Worm (Caenorhabditis elegans) whole organism, late embryonic: ENCODE measurements around the gene C45G9.4.

Source experiments
- C08G9.2 ChIP-seq: sonication (generic microtip); optimal IDR thresholded peaks from 2 replicates; lab custom pipeline; 2016; ENCODE audit warnings: mild to moderate bottlenecking, missing genetic modification characterization, moderate library complexity, missing compliant biosample characterization
- C38D4.7 ChIP-seq: fragments of 200-800 bp; sonication (Bioruptor generic); optimal IDR thresholded peaks from 2 replicates; lab custom pipeline; 2018; ENCODE audit warnings: mild to moderate bottlenecking, missing genetic modification characterization, moderate library complexity, missing compliant biosample characterization
- K02D7.2 ChIP-seq: sonication (generic microtip); optimal IDR thresholded peaks from 2 replicates; lab custom pipeline; 2017; ENCODE audit warnings: mild to moderate bottlenecking, missing genetic modification characterization, missing compliant biosample characterization
- T23F11.4 ChIP-seq: fragments of 200-800 bp; sonication (Bioruptor generic); optimal IDR thresholded peaks from 2 replicates; lab custom pipeline; 2018; ENCODE audit warnings: mild to moderate bottlenecking, missing genetic modification characterization, missing compliant biosample characterization
- ahr-1 ChIP-seq: sonication (generic microtip); optimal IDR thresholded peaks from 2 replicates; lab custom pipeline; 2016; ENCODE audit warnings: missing genetic modification characterization, missing compliant biosample characterization
- ama-1 ChIP-seq: fragments of 150-350 bp; optimal IDR thresholded peaks from 2 replicates; lab custom pipeline; 2014
- ceh-18 ChIP-seq: sonication (generic microtip); optimal IDR thresholded peaks from 2 replicates; lab custom pipeline; 2016; ENCODE audit warnings: missing genetic modification characterization, missing compliant biosample characterization
- ceh-19 ChIP-seq: fragments of 200-800 bp; sonication (Bioruptor generic); optimal IDR thresholded peaks from 2 replicates; lab custom pipeline; 2018; ENCODE audit warnings: mild to moderate bottlenecking, missing genetic modification characterization, missing compliant biosample characterization
- ceh-2 ChIP-seq: sonication (generic microtip); optimal IDR thresholded peaks from 2 replicates; lab custom pipeline; 2016; ENCODE audit warnings: missing genotype, missing genetic modification characterization, missing compliant biosample characterization
- ceh-22 ChIP-seq: sonication (generic microtip); optimal IDR thresholded peaks from 2 replicates; lab custom pipeline; 2017; ENCODE audit warnings: missing biosample characterization, missing genetic modification characterization
- ceh-30 ChIP-seq: fragments of 150-350 bp; optimal IDR thresholded peaks from 2 replicates; lab custom pipeline; 2014; ENCODE audit warnings: missing biosample characterization, missing genetic modification characterization
- ceh-34 ChIP-seq: sonication (generic microtip); optimal IDR thresholded peaks from 2 replicates; lab custom pipeline; 2016; ENCODE audit warnings: mild to moderate bottlenecking, missing genetic modification characterization, missing compliant biosample characterization
- ceh-48 ChIP-seq: sonication (generic microtip); optimal IDR thresholded peaks from 2 replicates; lab custom pipeline; 2016; ENCODE audit warnings: missing genetic modification characterization, inconsistent platforms, missing compliant biosample characterization
- ceh-9 ChIP-seq: sonication (generic microtip); optimal IDR thresholded peaks from 2 replicates; lab custom pipeline; 2016; ENCODE audit warnings: mild to moderate bottlenecking, missing genetic modification characterization, inconsistent platforms, missing compliant biosample characterization
- dmd-4 ChIP-seq: sonication (generic microtip); optimal IDR thresholded peaks from 2 replicates; lab custom pipeline; 2016; ENCODE audit warnings: borderline replicate concordance, missing genetic modification characterization, missing compliant biosample characterization
- dve-1 ChIP-seq: sonication (generic microtip); optimal IDR thresholded peaks from 2 replicates; lab custom pipeline; 2017; ENCODE audit warnings: antibody characterized with exemption, mild to moderate bottlenecking, missing genetic modification characterization, missing compliant biosample characterization
- elt-2 ChIP-seq: sonication (generic microtip); optimal IDR thresholded peaks from 2 replicates; lab custom pipeline; 2016; ENCODE audit warnings: missing genetic modification reagents, missing genetic modification characterization, missing compliant biosample characterization
- elt-4 ChIP-seq: sonication (generic microtip); optimal IDR thresholded peaks from 2 replicates; lab custom pipeline; 2016; ENCODE audit warnings: missing genetic modification characterization, missing compliant biosample characterization
- eyg-1 ChIP-seq: sonication (generic microtip); optimal IDR thresholded peaks from 2 replicates; lab custom pipeline; 2016; ENCODE audit warnings: missing genotype, missing genetic modification characterization, missing compliant biosample characterization
- fkh-10 ChIP-seq: fragments of 150-350 bp; optimal IDR thresholded peaks from 2 replicates; lab custom pipeline; 2014; ENCODE audit warnings: missing biosample characterization, missing genetic modification reagents, missing genetic modification characterization
- gmeb-2 ChIP-seq: sonication (generic microtip); optimal IDR thresholded peaks from 2 replicates; lab custom pipeline; 2016; ENCODE audit warnings: missing genetic modification characterization, inconsistent platforms, missing compliant biosample characterization
- hlh-13 ChIP-seq: fragments of 200-800 bp; sonication (Bioruptor generic); optimal IDR thresholded peaks from 2 replicates; lab custom pipeline; 2018; ENCODE audit warnings: mild to moderate bottlenecking, missing genetic modification characterization, missing compliant biosample characterization
- hlh-30 ChIP-seq: sonication (generic microtip); optimal IDR thresholded peaks from 2 replicates; lab custom pipeline; 2017; ENCODE audit warnings: antibody characterized with exemption, missing genetic modification characterization, missing compliant biosample characterization; ENCODE audit not compliant: insufficient read depth
- hlh-6 ChIP-seq: sonication (generic microtip); optimal IDR thresholded peaks from 2 replicates; lab custom pipeline; 2016; ENCODE audit warnings: missing genotype, missing genetic modification characterization, missing compliant biosample characterization
- hlh-8 ChIP-seq: sonication (generic microtip); optimal IDR thresholded peaks from 2 replicates; lab custom pipeline; 2016; ENCODE audit warnings: missing genotype, missing genetic modification characterization, missing compliant biosample characterization
- lim-6 ChIP-seq: sonication (generic microtip); optimal IDR thresholded peaks from 2 replicates; lab custom pipeline; 2016; ENCODE audit warnings: missing genetic modification characterization, missing compliant biosample characterization
- lin-11 ChIP-seq: fragments of 200-800 bp; sonication (Bioruptor generic); optimal IDR thresholded peaks from 2 replicates; lab custom pipeline; 2018; ENCODE audit warnings: mild to moderate bottlenecking, missing genetic modification characterization, missing compliant biosample characterization
- madf-2 ChIP-seq: sonication (generic microtip); optimal IDR thresholded peaks from 2 replicates; lab custom pipeline; 2017; ENCODE audit warnings: missing genetic modification characterization, missing compliant biosample characterization
- mec-3 ChIP-seq: sonication (generic microtip); optimal IDR thresholded peaks from 2 replicates; lab custom pipeline; 2016; ENCODE audit warnings: borderline replicate concordance, missing genetic modification characterization, missing compliant biosample characterization
- nhr-11 ChIP-seq: fragments of 150-350 bp; optimal IDR thresholded peaks from 2 replicates; lab custom pipeline; 2014; ENCODE audit warnings: missing biosample characterization, missing genetic modification characterization
- nhr-232 ChIP-seq: sonication (generic microtip); optimal IDR thresholded peaks from 2 replicates; lab custom pipeline; 2016; ENCODE audit warnings: missing genetic modification characterization, missing compliant biosample characterization
- npax-4 ChIP-seq: sonication (generic microtip); optimal IDR thresholded peaks from 2 replicates; lab custom pipeline; 2016; ENCODE audit warnings: missing genetic modification characterization, missing compliant biosample characterization
- pax-1 ChIP-seq: fragments of 150-350 bp; optimal IDR thresholded peaks from 2 replicates; lab custom pipeline; 2014; ENCODE audit warnings: missing biosample characterization, missing genetic modification characterization
- pha-2 ChIP-seq: sonication (generic microtip); optimal IDR thresholded peaks from 2 replicates; lab custom pipeline; 2017; ENCODE audit warnings: mild to moderate bottlenecking, missing genetic modification characterization, missing compliant biosample characterization
- pqm-1 ChIP-seq: sonication (generic microtip); optimal IDR thresholded peaks from 2 replicates; lab custom pipeline; 2016; ENCODE audit warnings: missing genetic modification characterization, missing compliant biosample characterization
- pros-1 ChIP-seq: fragments of 150-350 bp; optimal IDR thresholded peaks from 2 replicates; lab custom pipeline; 2014; ENCODE audit warnings: missing biosample characterization, missing genetic modification reagents, missing genetic modification characterization
- ref-2 ChIP-seq: sonication (generic microtip); optimal IDR thresholded peaks from 2 replicates; lab custom pipeline; 2016; ENCODE audit warnings: missing genetic modification characterization, missing compliant biosample characterization
- sox-2 ChIP-seq: fragments of 200-800 bp; sonication (Bioruptor generic); IDR thresholded peaks from 2 replicates; pipeline ENCODE4 v1.3.6; 2022; ENCODE audit warnings: missing genetic modification reagents, missing genetic modification characterization, missing compliant biosample characterization
- tbx-7 ChIP-seq: sonication (generic microtip); optimal IDR thresholded peaks from 2 replicates; lab custom pipeline; 2016; ENCODE audit warnings: missing genotype, missing genetic modification characterization, missing compliant biosample characterization
- ttx-3 ChIP-seq: sonication (generic microtip); optimal IDR thresholded peaks from 2 replicates; lab custom pipeline; 2016; ENCODE audit warnings: missing genetic modification reagents, missing genetic modification characterization, missing compliant biosample characterization
- unc-3 ChIP-seq, 2 experiments: fragments of 200-800 bp in 1 of 2; sonication (Bioruptor generic) in 1 of 2; sonication (generic microtip) in 1 of 2; conservative IDR thresholded peaks in 1 of 2; optimal IDR thresholded peaks in 1 of 2; 2 replicates each; pipeline versions ENCODE4 v1.3.6 to Lab custom; 2016 to 2022; ENCODE audit warnings: missing compliant biosample characterization in 2 of 2, missing genetic modification characterization in 2 of 2, missing genetic modification reagents in 1 of 2
- unc-42 ChIP-seq: sonication (generic microtip); optimal IDR thresholded peaks from 2 replicates; lab custom pipeline; 2016; ENCODE audit warnings: missing genotype, missing genetic modification characterization, missing compliant biosample characterization
- ztf-16 ChIP-seq: sonication (generic microtip); optimal IDR thresholded peaks from 2 replicates; lab custom pipeline; 2017; ENCODE audit warnings: missing genetic modification characterization, missing compliant biosample characterization

The C45G9.4 gene

DNA sequence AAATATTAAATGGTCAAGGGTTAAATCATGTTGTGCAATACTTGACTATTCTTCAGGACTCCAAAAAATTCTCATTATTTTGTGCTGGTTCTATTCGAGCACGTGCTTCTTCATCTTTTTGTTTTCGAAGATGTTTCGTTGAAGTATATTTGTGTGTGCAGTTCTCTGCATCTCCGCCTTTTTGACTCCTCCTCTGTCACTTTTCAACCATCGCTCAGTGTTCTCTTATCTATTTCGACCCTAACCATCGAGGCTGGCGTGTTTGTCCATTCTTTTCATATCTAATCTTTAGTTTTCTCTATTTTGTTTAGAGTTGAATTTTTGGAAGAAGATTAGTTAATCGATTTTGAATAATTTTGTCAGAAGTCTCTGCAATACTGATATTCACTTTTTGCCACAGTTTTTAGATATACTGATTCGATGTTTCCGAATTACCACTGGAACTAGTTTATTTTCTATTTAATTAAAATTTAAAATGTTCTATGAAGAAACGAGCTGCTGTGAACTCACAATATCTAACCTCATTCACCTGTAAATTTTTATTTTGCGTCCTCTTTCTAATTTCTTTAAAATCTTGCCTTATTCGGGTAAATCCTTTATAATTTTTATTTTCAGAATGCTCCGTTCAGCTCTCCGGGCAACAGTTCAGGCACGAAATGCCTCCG, 14.8 kb downstream of the C45G9.4 start, which contains the start of gene alh-1:
Gene alh-1, plus strand, starts transcription at position 615 of the 665 bp plus-strand sequence.
- TF ChIP-seq pha-2 (tag; lab: Kevin White, UChicago) = no peak
- TF ChIP-seq ttx-3 (tag; lab: Kevin White, UChicago) = no peak
- TF ChIP-seq elt-2 = peak; percentile 61
- TF ChIP-seq hlh-30 (tag; lab: Kevin White, UChicago) = no peak
- no peak for TF ChIP-seq ceh-30
- no peak for TF ChIP-seq ahr-1 (tag; lab: Kevin White, UChicago)

DNA sequence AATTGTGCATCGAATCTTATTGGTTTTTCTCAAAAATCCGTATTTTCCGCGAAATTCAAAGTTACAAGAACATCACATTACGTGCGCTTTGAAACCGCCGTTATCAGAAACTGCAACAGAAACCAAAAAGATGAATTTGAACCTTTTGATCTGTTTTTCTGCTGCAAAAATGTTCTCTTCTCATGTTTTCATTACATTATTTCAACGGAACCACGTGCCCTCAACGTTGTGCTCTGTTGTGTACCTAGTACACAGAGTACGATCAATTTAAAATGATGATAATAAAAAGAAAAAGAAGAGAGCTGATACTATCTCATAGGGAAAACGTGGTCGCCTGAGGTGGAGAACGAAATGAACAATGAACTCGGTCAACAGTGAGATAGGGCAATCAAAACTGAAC, 15.6 kb downstream of the C45G9.4 start:
- no peak for TF ChIP-seq hlh-13 (GFP tag; lab: Kevin White, UChicago)
- TF ChIP-seq elt-2 = peak; percentile 15
- TF ChIP-seq ama-1 = no peak
- TF ChIP-seq ztf-16 (tag; lab: Kevin White, UChicago) = no peak
- no peak for TF ChIP-seq ttx-3 (tag; lab: Kevin White, UChicago)

DNA sequence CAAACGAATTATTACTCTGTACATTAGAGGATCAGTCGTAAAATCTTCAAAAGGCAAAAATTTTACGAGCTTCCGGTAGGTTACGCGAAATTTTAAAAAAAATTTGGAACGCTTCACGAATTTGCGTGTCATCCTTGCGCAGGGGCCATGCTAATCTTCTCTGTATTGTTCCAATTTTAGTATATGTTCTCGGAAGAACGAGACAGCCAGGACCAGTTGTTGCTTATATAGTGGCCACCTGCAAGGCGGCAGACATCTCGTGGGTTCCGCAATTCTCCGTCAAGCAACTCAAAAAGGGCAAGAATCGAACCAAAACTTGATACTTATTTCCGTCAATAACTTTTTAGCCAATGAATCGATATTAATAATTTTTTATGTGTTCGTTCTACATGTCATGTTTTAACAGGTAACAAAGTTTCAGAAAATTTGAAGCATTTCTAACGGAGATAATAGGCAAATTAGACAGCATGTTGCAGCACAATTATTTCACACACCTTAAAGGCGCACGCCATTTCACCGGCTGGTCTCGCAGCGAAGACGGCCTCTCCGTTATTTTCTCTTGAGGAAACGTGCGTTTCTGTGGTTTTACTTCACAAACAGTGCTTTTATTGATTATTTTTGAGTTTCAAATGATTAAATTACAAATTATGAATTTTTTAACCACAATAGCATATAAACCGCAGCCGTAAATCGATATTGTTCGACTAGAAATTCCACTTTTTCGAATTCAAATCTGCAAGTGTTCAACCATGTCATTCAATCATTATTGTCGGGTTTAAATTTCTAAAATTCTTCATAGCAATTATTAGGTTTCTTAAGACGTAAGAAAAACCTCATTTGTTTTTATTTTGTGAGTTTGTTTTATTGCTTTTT, 18.4 kb downstream of the C45G9.4 start:
- TF ChIP-seq hlh-6 (peak; percentile 69), tbx-7 (tag; lab: Kevin White, UChicago) (peak; percentile 26), T23F11.4 (GFP tag; lab: Kevin White, UChicago) (peak; percentile 28), nhr-11 (no peak), nhr-232 (tag; lab: Kevin White, UChicago) (peak; percentile 57), ztf-16 (tag; lab: Kevin White, UChicago) (peak; percentile 51), gmeb-2 (peak; percentile 29), dmd-4 (tag; lab: Kevin White, UChicago) (no peak), ceh-18 (tag; lab: Kevin White, UChicago) (peak; percentile 38), madf-2 (peak; percentile 58), pros-1 (no peak), ref-2 (peak; percentile 75), eyg-1 (tag; lab: Kevin White, UChicago) (no peak), ama-1 (no peak), pha-2 (tag; lab: Kevin White, UChicago) (peak; percentile 66), lim-6 (peak; percentile 5), lin-11 (peak; percentile 49), ceh-9 (peak; percentile 14), unc-3 (GFP tag; conservative IDR thresholded peaks at IDR 0.05; lab: Robert Waterston, UW) (0 out of 2 replicates have a peak, but pooled peaks have one; percentile 52), unc-3 (tag; optimal IDR thresholded peaks at IDR 0.05; lab: Kevin White, UChicago) (peak; percentile 25), hlh-30 (tag; lab: Kevin White, UChicago) (no peak), ceh-48 (tag; lab: Kevin White, UChicago) (no peak), elt-2 (peak; percentile 76), ceh-22 (tag; lab: Kevin White, UChicago) (no peak), pax-1 (tag; lab: Kevin White, UChicago) (no peak), hlh-13 (GFP tag; lab: Kevin White, UChicago) (peak; percentile 47), unc-42 (tag; lab: Kevin White, UChicago) (peak; percentile 61), pqm-1 (tag; lab: Kevin White, UChicago) (peak; percentile 4), npax-4 (tag; lab: Kevin White, UChicago) (peak; percentile 29), K02D7.2 (tag; lab: Kevin White, UChicago) (peak; percentile 65), ceh-2 (tag; lab: Kevin White, UChicago) (peak; percentile 60), mec-3 (tag; lab: Kevin White, UChicago) (no peak), sox-2 (GFP tag; lab: Robert Waterston, UW) (peak; percentile 60), C38D4.7 (GFP tag; lab: Kevin White, UChicago) (peak; percentile 73), ceh-34 (tag; lab: Kevin White, UChicago) (peak; percentile 44), ttx-3 (tag; lab: Kevin White, UChicago) (peak; percentile 54), ceh-19 (peak; percentile 73), hlh-8 (tag; lab: Kevin White, UChicago) (no peak), ceh-30 (no peak), C08G9.2 (tag; lab: Kevin White, UChicago) (peak; percentile 39), fkh-10 (GFP tag; lab: Kevin White, UChicago) (no peak), elt-4 (no peak), dve-1 (tag; lab: Kevin White, UChicago) (peak; percentile 53)
